Worm (Caenorhabditis elegans): ENCODE data around the gene F41H10.3.

DNA sequence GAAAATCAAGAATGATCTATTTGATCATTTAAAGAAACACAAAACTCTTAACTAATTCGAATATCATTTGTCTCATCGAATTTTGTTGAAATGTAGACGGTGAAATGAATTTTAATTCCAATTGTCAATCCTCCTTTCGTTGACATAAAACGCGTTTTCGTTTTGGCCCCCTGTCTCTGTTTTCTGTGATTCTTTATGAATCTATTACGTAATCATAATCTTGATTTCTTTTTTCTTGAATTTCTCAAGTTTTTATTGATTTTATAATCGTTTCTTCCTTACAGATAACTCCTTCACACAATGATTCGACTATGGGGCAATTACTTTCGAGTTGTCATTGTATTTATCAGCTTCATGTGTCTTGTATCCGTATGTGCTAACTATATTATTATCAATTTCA, 37.4 kb upstream of the F41H10.3 start, which contains the start of gene Y4C6B.3:
- TF ChIP-seq him-1 (tag; optimal IDR thresholded peaks at IDR 0.05) (no peak), W03F9.2 (tag; optimal IDR thresholded peaks at IDR 0.05) (no peak)

Measured in whole organism, L4/young adult.